Worm (Caenorhabditis elegans) whole organism, L4 larva: ENCODE data around the gene F11D5.1.
A peak's percentile ranks its signal among the peaks of the same experiment; 100 is the strongest.

Source experiments
- F26F4.8 ChIP-seq: fragments of 200-800 bp; sonication (Bioruptor generic); conservative IDR thresholded peaks from 2 replicates; pipeline ENCODE4 v1.3.6; 2022; ENCODE audit warnings: missing genetic modification characterization, missing compliant biosample characterization
- F49E8.2 ChIP-seq: sonication (generic microtip); optimal IDR thresholded peaks from 2 replicates; lab custom pipeline; 2016; ENCODE audit warnings: missing compliant biosample characterization, mild to moderate bottlenecking, missing genetic modification characterization, borderline replicate concordance
- T20F7.1 ChIP-seq: fragments of 200-800 bp; sonication (Bioruptor generic); optimal IDR thresholded peaks from 2 replicates; lab custom pipeline; 2018; ENCODE audit warnings: mild to moderate bottlenecking, missing genetic modification characterization, missing compliant biosample characterization
- Y5F2A.4 ChIP-seq: fragments of 200-800 bp; sonication (Bioruptor generic); optimal IDR thresholded peaks from 2 replicates; lab custom pipeline; 2018; ENCODE audit warnings: mild to moderate bottlenecking, missing genetic modification characterization, missing compliant biosample characterization
- aha-1 ChIP-seq: fragments of 150-350 bp; peaks from one replicate; lab custom pipeline; 2014; ENCODE audit warnings: missing biosample characterization, missing genetic modification characterization
- ama-1 ChIP-seq: fragments of 150-350 bp; optimal IDR thresholded peaks from 2 replicates; lab custom pipeline; 2014; ENCODE audit warnings: inconsistent platforms, mixed read lengths
- arid-1 ChIP-seq: fragments of 200-800 bp; sonication (Bioruptor generic); conservative IDR thresholded peaks from 2 replicates; pipeline ENCODE4 v1.3.6; 2022; ENCODE audit warnings: missing genetic modification reagents, missing genetic modification characterization, missing compliant biosample characterization
- attf-4 ChIP-seq: sonication (generic microtip); optimal IDR thresholded peaks from 3 replicates; lab custom pipeline; 2017; ENCODE audit warnings: missing biosample characterization, missing genetic modification characterization
- ceh-62 ChIP-seq: sonication (generic microtip); optimal IDR thresholded peaks from 2 replicates; lab custom pipeline; 2017; ENCODE audit warnings: missing biosample characterization, missing genetic modification characterization
- ces-1 ChIP-seq: fragments of 150-350 bp; sonication (generic microtip); optimal IDR thresholded peaks from 4 replicates; lab custom pipeline; 2014; ENCODE audit warnings: missing biosample characterization, missing genetic modification reagents, missing genetic modification characterization
- daf-16 ChIP-seq, 3 experiments: sonication (generic microtip); optimal IDR thresholded peaks; 2 replicates each; lab custom pipeline; 2016 to 2017; ENCODE audit warnings: missing genetic modification characterization in 3 of 3, missing genetic modification reagents in 3 of 3, mild to moderate bottlenecking in 2 of 3, missing compliant biosample characterization in 2 of 3, missing biosample characterization in 1 of 3, moderate library complexity in 1 of 3
- daf-19 ChIP-seq: fragments of 200-800 bp; sonication (Bioruptor generic); conservative IDR thresholded peaks from 2 replicates; pipeline ENCODE4 v1.3.6; 2022; ENCODE audit warnings: missing genetic modification characterization, missing compliant biosample characterization
- dmd-6 ChIP-seq: fragments of 200-800 bp; sonication (Bioruptor generic); IDR thresholded peaks from 2 replicates; pipeline ENCODE4 v1.3.6; 2022; ENCODE audit warnings: missing genetic modification reagents, missing genetic modification characterization, missing compliant biosample characterization
- dmd-9 ChIP-seq: fragments of 200-800 bp; sonication (Bioruptor generic); IDR thresholded peaks from 2 replicates; pipeline ENCODE4 v1.3.6; 2022; ENCODE audit warnings: missing genetic modification reagents, missing genetic modification characterization, missing compliant biosample characterization
- dve-1 ChIP-seq: sonication (generic microtip); optimal IDR thresholded peaks from 2 replicates; lab custom pipeline; 2017; ENCODE audit warnings: antibody characterized with exemption, mild to moderate bottlenecking, missing genetic modification characterization, missing compliant biosample characterization; ENCODE audit not compliant: insufficient read depth
- fos-1 ChIP-seq: fragments of 150-350 bp; optimal IDR thresholded peaks from 2 replicates; lab custom pipeline; 2014; ENCODE audit warnings: missing biosample characterization, missing genetic modification characterization
- hlh-11 ChIP-seq: fragments of 200-800 bp; sonication (Bioruptor generic); optimal IDR thresholded peaks from 2 replicates; lab custom pipeline; 2018; ENCODE audit warnings: mild to moderate bottlenecking, missing genetic modification characterization, missing compliant biosample characterization
- jun-1 ChIP-seq: fragments of 150-350 bp; optimal IDR thresholded peaks from 2 replicates; lab custom pipeline; 2014; ENCODE audit warnings: missing biosample characterization, missing genetic modification reagents, missing genetic modification characterization
- lim-7 ChIP-seq: fragments of 200-800 bp; sonication (Bioruptor generic); IDR thresholded peaks from 2 replicates; pipeline ENCODE4 v1.3.6; 2022; ENCODE audit warnings: missing genetic modification characterization, missing compliant biosample characterization
- lin-1 ChIP-seq: fragments of 200-800 bp; sonication (Bioruptor generic); IDR thresholded peaks from 2 replicates; pipeline ENCODE4 v1.3.6; 2022; ENCODE audit warnings: missing genetic modification reagents, missing genetic modification characterization, missing compliant biosample characterization
- lin-13 ChIP-seq: fragments of 150-350 bp; optimal IDR thresholded peaks from 2 replicates; lab custom pipeline; 2014; ENCODE audit warnings: missing biosample characterization, missing genetic modification reagents, missing genetic modification characterization
- lin-29 ChIP-seq: fragments of 200-800 bp; sonication (Bioruptor generic); IDR thresholded peaks from 2 replicates; pipeline ENCODE4 v1.3.6; 2022; ENCODE audit warnings: missing genetic modification reagents, missing genetic modification characterization, missing compliant biosample characterization
- lir-3 ChIP-seq: sonication (generic microtip); optimal IDR thresholded peaks from 2 replicates; lab custom pipeline; 2016; ENCODE audit warnings: mild to moderate bottlenecking, missing genetic modification characterization, missing compliant biosample characterization
- madf-9 ChIP-seq: fragments of 200-800 bp; sonication (Bioruptor generic); conservative IDR thresholded peaks from 2 replicates; pipeline ENCODE4 v1.3.6; 2022; ENCODE audit warnings: missing genetic modification reagents, missing genetic modification characterization, missing compliant biosample characterization
- mdl-1 ChIP-seq, 2 experiments: fragments of 150-350 bp in 1 of 2; sonication (generic microtip) in 1 of 2; optimal IDR thresholded peaks; 2 replicates each; lab custom pipeline; 2014 to 2017; ENCODE audit warnings: missing biosample characterization in 2 of 2, missing genetic modification characterization in 2 of 2
- mdt-29 ChIP-seq: fragments of 200-800 bp; sonication (Bioruptor generic); IDR thresholded peaks from 2 replicates; pipeline ENCODE4 v1.3.6; 2022; ENCODE audit warnings: missing genetic modification reagents, missing genetic modification characterization, missing compliant biosample characterization
- mep-1 ChIP-seq: fragments of 150-350 bp; sonication (generic microtip); optimal IDR thresholded peaks from 3 replicates; lab custom pipeline; 2014; ENCODE audit warnings: missing biosample characterization, missing genetic modification characterization
- mes-2 ChIP-seq: sonication (generic microtip); optimal IDR thresholded peaks from 2 replicates; lab custom pipeline; 2016; ENCODE audit warnings: missing genotype, mild to moderate bottlenecking, missing genetic modification characterization, missing compliant biosample characterization; ENCODE audit not compliant: poor library complexity, severe bottlenecking
- nhr-10 ChIP-seq: fragments of 150-350 bp; optimal IDR thresholded peaks from 2 replicates; lab custom pipeline; 2014; ENCODE audit warnings: missing biosample characterization, missing genetic modification characterization
- nhr-102 ChIP-seq: sonication (generic microtip); optimal IDR thresholded peaks from 2 replicates; lab custom pipeline; 2016; ENCODE audit warnings: mild to moderate bottlenecking, missing genetic modification characterization, moderate library complexity, missing compliant biosample characterization
- nhr-28 ChIP-seq: fragments of 150-350 bp; optimal IDR thresholded peaks from 2 replicates; lab custom pipeline; 2014; ENCODE audit warnings: missing biosample characterization, missing genetic modification characterization
- nhr-48 ChIP-seq: sonication (generic microtip); optimal IDR thresholded peaks from 2 replicates; lab custom pipeline; 2016; ENCODE audit warnings: mild to moderate bottlenecking, missing genetic modification characterization, missing compliant biosample characterization
- nhr-6 ChIP-seq: fragments of 150-350 bp; optimal IDR thresholded peaks from 2 replicates; lab custom pipeline; 2014; ENCODE audit warnings: missing biosample characterization, missing genetic modification characterization
- nhr-77 ChIP-seq: fragments of 150-350 bp; optimal IDR thresholded peaks from 2 replicates; lab custom pipeline; 2014; ENCODE audit warnings: missing biosample characterization, missing genetic modification characterization
- php-3 ChIP-seq: fragments of 200-800 bp; sonication (Bioruptor generic); IDR thresholded peaks from 2 replicates; pipeline ENCODE4 v1.3.6; 2022; ENCODE audit warnings: missing genetic modification reagents, missing genetic modification characterization, missing compliant biosample characterization
- saeg-2 ChIP-seq: fragments of 200-800 bp; sonication (Bioruptor generic); IDR thresholded peaks from 2 replicates; pipeline ENCODE4 v1.3.6; 2022; ENCODE audit warnings: missing genetic modification reagents, missing genetic modification characterization, missing compliant biosample characterization
- snpc-4 ChIP-seq: fragments of 150-350 bp; optimal IDR thresholded peaks from 2 replicates; lab custom pipeline; 2014; ENCODE audit warnings: missing biosample characterization, missing genetic modification characterization
- zfp-3 ChIP-seq: fragments of 200-800 bp; sonication (Bioruptor generic); conservative IDR thresholded peaks from 2 replicates; pipeline ENCODE4 v1.3.6; 2022; ENCODE audit warnings: missing genetic modification reagents, missing genetic modification characterization, missing compliant biosample characterization

The F11D5.1 gene

DNA sequence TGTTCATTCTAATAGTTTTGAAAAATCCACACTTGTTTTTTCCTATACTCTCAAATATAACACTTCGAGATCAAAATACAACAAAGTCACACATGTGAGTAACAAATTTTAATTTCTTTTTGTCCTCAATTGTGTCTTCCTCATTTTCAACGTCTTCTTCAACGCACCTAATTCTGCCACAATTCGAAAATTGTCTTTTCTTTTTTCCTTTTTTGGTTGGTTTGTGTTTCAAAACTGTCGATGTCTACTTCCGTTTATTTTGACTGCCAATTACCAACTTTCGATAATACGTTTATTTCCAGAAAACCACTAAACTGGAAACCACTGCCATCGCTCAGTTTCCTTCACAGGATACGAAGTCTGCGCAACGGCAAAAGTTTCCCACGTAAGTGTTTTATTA, at the start of gene F11D5.1:
F11D5.1 (plus strand) TSS at position 301 of the 400 bp plus-strand sequence.
- TF ChIP-seq ces-1 (no peak), mdt-29 (no peak), ceh-62 (tag; lab: Kevin White, UChicago) (no peak), mdl-1 (tag; optimal IDR thresholded peaks at IDR 0.05; lab: Kevin White, UChicago) (no peak), ama-1 (lab: Kevin White, UChicago) (no peak), daf-16 (GFP tag; optimal IDR thresholded peaks at IDR 0.05; lab: Kevin White, UChicago) (no peak), daf-16 (tag; optimal IDR thresholded peaks at IDR 0.05; lab: Kevin White, UChicago) (no peak), F49E8.2 (tag; lab: Kevin White, UChicago) (no peak), fos-1 (tag; lab: Kevin White, UChicago) (no peak), mep-1 (tag; lab: Kevin White, UChicago) (no peak), lin-13 (GFP tag; lab: Kevin White, UChicago) (no peak), lin-1 (no peak), daf-19 (GFP tag; lab: Robert Waterston, UW) (no peak), nhr-102 (tag; lab: Kevin White, UChicago) (no peak), lim-7 (GFP tag; lab: Robert Waterston, UW) (no peak), lin-29 (GFP tag; lab: Robert Waterston, UW) (no peak), mes-2 (no peak), attf-4 (tag; lab: Kevin White, UChicago) (no peak), jun-1 (tag; lab: Kevin White, UChicago) (no peak), snpc-4 (tag; lab: Kevin White, UChicago) (no peak), dmd-9 (no peak)

DNA sequence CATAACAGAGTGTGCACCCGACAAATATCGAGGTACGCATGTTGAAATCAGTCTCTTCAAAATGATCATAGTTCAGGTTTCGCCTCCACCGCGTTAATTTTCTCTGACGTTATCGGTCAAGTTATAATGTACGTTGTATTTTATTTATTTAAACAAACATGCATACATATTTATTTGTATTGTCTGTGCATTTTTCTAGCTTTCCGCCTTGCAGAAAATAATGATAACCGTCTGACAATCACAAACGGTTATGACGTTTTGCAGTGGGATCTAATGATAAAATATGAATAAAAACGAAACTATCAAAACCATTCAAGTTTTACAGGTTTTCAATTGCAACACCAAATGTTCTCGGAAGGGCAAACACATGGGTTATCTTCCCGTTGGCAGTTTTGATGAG, 49.7 kb upstream of the F11D5.1 start:
- TF ChIP-seq php-3 (GFP tag; lab: Robert Waterston, UW) (peak; percentile 58; the same call in 1 of the 2 replicates), dve-1 (tag; lab: Kevin White, UChicago) (peak; percentile 29), nhr-10 (tag; lab: Kevin White, UChicago) (no peak), hlh-11 (peak; percentile 48), dmd-6 (GFP tag; lab: Robert Waterston, UW) (peak; percentile 58), zfp-3 (no peak), F26F4.8 (GFP tag; lab: Robert Waterston, UW) (no peak), daf-16 (GFP tag; optimal IDR thresholded peaks at IDR 0.05; lab: Kevin White, UChicago) (no peak), daf-16 (tag; optimal IDR thresholded peaks at IDR 0.05; lab: Kevin White, UChicago) (peak; percentile 69), madf-9 (GFP tag; lab: Robert Waterston, UW) (no peak), nhr-28 (tag; lab: Kevin White, UChicago) (peak; percentile 5), nhr-48 (tag; lab: Kevin White, UChicago) (peak; percentile 42), aha-1 (tag; lab: Kevin White, UChicago) (peak; percentile 73), T20F7.1 (GFP tag; lab: Kevin White, UChicago) (no peak), nhr-6 (tag; lab: Kevin White, UChicago) (peak; percentile 0), Y5F2A.4 (GFP tag; lab: Kevin White, UChicago) (no peak), lir-3 (no peak), saeg-2 (GFP tag; lab: Robert Waterston, UW) (peak; percentile 45; the same call in 1 of the 2 replicates)

DNA sequence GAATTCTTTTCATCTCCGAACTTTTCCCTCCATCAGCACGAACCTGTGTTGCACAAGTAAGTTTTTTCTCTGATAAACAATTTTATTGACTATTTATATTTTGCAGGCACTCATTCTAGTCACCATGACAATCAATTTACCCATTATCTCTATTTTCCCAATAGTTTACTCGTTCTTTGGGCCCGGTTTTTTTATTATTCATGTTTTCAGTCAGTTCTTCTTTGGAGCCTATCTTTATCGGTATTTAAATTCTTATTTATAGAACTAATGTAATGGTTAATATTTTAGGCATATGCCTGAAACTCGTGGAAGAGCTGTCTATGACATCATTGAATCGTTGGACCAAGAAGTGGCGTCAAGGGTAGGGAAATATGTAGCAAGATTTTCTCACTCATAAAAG, 48.0 kb upstream of the F11D5.1 start:
- TF ChIP-seq dmd-6 (GFP tag; lab: Robert Waterston, UW) (peak; percentile 18; the same call in 1 of the 2 replicates), nhr-77 (tag; lab: Kevin White, UChicago) (no peak), dve-1 (tag; lab: Kevin White, UChicago) (peak; percentile 19), daf-16 (GFP tag; optimal IDR thresholded peaks at IDR 0.05; lab: Kevin White, UChicago) (no peak), daf-16 (tag; optimal IDR thresholded peaks at IDR 0.05; lab: Kevin White, UChicago) (peak; percentile 95), php-3 (GFP tag; lab: Robert Waterston, UW) (peak; percentile 54; the same call in 1 of the 2 replicates), arid-1 (GFP tag; lab: Robert Waterston, UW) (no peak)
